Fruit fly (Drosophila melanogaster) whole organism: ENCODE data around the gene fu.

Experiments
- CG8478 ChIP-seq: fragments of >200 bp; optimal IDR thresholded peaks from 2 replicates; lab custom pipeline; 2018; ENCODE audit warnings: inconsistent platforms
- Dll ChIP-seq: fragments of >200 bp; optimal IDR thresholded peaks from 2 replicates; lab custom pipeline; 2017
- EcR ChIP-seq, 2 experiments: fragments of >200 bp; optimal IDR thresholded peaks; 2 replicates each; lab custom pipeline; 2017; ENCODE audit warnings: missing biosample characterization in 2 of 2, missing genetic modification characterization in 2 of 2, missing genetic modification reagents in 2 of 2
- pan ChIP-seq: fragments of >200 bp; optimal IDR thresholded peaks from 2 replicates; lab custom pipeline; 2017
- psq ChIP-seq: fragments of >200 bp; optimal IDR thresholded peaks from 2 replicates; lab custom pipeline; 2017
- usp ChIP-seq: fragments of >200 bp; optimal IDR thresholded peaks from 2 replicates; lab custom pipeline; 2017; ENCODE audit warnings: missing biosample characterization, missing genetic modification characterization, mixed read lengths

The fu gene

DNA sequence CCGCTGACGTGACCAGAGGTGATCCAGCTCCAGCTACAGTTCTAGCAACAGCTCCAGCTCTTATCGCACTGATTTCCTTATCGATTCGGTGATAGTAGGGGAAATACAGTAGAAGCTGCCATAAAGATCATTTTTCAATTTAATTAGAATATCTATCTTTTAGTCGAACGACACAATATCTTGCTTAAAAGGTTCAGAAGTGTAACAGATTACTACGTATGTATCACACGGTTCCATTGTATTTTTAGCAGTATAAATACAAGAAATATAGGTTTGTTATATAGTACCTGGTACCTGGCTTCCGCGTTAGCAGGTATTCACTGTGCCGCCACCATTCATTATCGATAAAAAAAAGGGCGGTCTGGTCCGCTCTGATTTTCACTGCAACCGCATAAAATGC lies 12.7 kb upstream of the fu start:
- no peak for TF ChIP-seq Dll
- TF ChIP-seq CG8478 (lab: Kevin White, UChicago), result no peak
- no peak for TF ChIP-seq psq (lab: Kevin White, UChicago)
- TF ChIP-seq pan (lab: Kevin White, UChicago), result no peak
- no peak for TF ChIP-seq EcR (GFP tag; optimal IDR thresholded peaks at IDR 0.05; lab: Kevin White, UChicago)
- TF ChIP-seq usp (GFP tag; lab: Kevin White, UChicago), result no peak

DNA sequence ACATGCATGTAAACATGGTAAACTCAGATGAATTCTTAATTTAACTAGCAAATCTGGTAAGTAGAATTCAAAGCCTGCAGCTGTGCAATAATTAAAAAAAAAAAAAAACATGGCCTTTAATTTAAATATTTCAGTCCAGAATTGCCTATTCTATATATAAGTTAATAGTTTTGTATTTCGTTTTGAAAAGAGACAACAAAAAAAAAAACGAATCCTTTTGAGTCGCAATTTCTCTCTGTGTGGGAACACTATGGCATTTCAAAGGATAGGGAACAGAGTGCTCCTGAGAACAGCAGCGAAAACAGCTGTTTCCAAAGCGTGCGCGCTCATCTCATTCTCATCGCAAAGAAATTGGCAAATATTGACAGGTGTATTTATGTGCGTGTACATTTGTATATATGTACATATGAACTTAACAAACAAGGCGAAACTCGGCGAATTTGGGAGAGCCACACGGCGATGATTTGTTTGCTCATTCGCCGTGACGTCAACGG lies 11.8 kb upstream of the fu start:
- no peak for TF ChIP-seq usp (GFP tag; lab: Kevin White, UChicago)
- TF ChIP-seq CG8478 (lab: Kevin White, UChicago), result no peak
- no peak for TF ChIP-seq Dll
- TF ChIP-seq pan (lab: Kevin White, UChicago), result no peak
- no peak for TF ChIP-seq EcR (GFP tag; optimal IDR thresholded peaks at IDR 0.05; lab: Kevin White, UChicago)

dm6 chrX:18646855-18647699 lies 10.5 kb upstream of the fu start, which contains the start of gene Rip11:
Gene Rip11, minus strand, starts transcription at chrX:18647648.
- TF ChIP-seq usp (GFP tag; lab: Kevin White, UChicago) (no peak), psq (lab: Kevin White, UChicago) (no peak), EcR (GFP tag; optimal IDR thresholded peaks at IDR 0.05; lab: Kevin White, UChicago) (no peak), Dll (no peak), CG8478 (lab: Kevin White, UChicago) (no peak), pan (lab: Kevin White, UChicago) (no peak)

dm6 chrX:18647961-18648360 lies 9.6 kb upstream of the fu start, which contains the start of gene Nup35:
Gene Nup35, plus strand, starts transcription at chrX:18648182.
- TF ChIP-seq CG8478 (lab: Kevin White, UChicago), result no peak
- no peak for TF ChIP-seq pan (lab: Kevin White, UChicago)
- TF ChIP-seq EcR (GFP tag; optimal IDR thresholded peaks at IDR 0.05; lab: Kevin White, UChicago), result no peak
- TF ChIP-seq Dll, result no peak
- TF ChIP-seq usp (GFP tag; lab: Kevin White, UChicago), result no peak
- no peak for TF ChIP-seq psq (lab: Kevin White, UChicago)

dm6 chrX:18650252-18650651 lies 7.3 kb upstream of the fu start, which contains the start of gene Hou:
Gene Hou, minus strand, starts transcription at chrX:18650444.
- TF ChIP-seq psq (lab: Kevin White, UChicago), result no peak
- no peak for TF ChIP-seq pan (lab: Kevin White, UChicago)
- TF ChIP-seq Dll, result no peak
- no peak for TF ChIP-seq EcR (GFP tag; optimal IDR thresholded peaks at IDR 0.05; lab: Kevin White, UChicago)
- TF ChIP-seq CG8478 (lab: Kevin White, UChicago), result no peak
- no peak for TF ChIP-seq usp (GFP tag; lab: Kevin White, UChicago)

DNA sequence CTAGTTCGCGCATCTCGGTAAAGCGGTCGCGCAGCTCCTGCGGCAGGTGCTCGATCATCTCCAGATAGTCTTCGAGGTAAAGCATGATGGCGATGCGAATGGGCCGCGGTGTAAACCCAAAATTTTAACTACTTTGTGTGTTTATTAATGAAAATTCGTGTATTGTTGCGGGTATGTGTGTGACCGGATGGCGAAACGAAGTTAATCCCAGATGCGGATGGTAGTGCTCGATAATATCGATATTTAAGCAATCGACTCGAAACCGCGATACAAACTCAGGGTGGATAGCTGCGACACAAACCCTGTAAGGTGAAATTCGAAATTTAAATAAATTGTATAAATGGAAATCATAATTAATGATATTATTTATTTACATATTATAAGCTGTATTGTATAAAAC lies 4.7 kb upstream of the fu start, which contains the start of gene Ing3:
Ing3 (minus strand) TSS at position 213 of the 400 bp plus-strand sequence.
- TF ChIP-seq psq (lab: Kevin White, UChicago) (no peak), Dll (no peak), usp (GFP tag; lab: Kevin White, UChicago) (no peak)

dm6 chrX:18657012-18657411 lies 543 bp upstream of the fu start, which contains the start of gene CG6659:
Gene CG6659, minus strand, starts transcription at chrX:18657286.
- TF ChIP-seq Dll, result no peak

DNA sequence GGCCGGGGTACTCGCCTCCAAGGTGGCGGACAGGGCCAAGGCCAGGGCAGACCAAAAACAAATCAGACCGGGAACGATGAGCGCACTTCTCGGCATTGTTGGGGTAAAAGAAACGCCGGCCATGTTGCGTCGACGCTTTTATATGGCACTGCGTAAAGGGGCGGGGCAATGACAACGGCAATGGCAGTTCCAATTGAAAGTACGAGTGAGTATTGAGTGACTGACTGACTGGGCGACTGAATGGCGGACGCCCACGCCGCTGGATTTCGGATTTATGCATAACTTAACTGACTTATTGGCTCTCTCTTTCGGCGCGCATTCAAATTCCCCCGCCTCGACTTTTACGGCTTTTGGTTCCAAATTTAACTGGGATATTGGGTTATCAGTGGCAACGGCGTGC lies 4.5 kb downstream of the fu start, which contains the start of gene CG6696:
CG6696 (minus strand) TSS at position 101 of the 400 bp plus-strand sequence.
- no peak for TF ChIP-seq psq (lab: Kevin White, UChicago)
- TF ChIP-seq Dll, result no peak
- no peak for TF ChIP-seq EcR (GFP tag; optimal IDR thresholded peaks at IDR 0.05; lab: Kevin White, UChicago)
- no peak for TF ChIP-seq CG8478 (lab: Kevin White, UChicago)
- no peak for TF ChIP-seq usp (GFP tag; lab: Kevin White, UChicago)
- TF ChIP-seq pan (lab: Kevin White, UChicago), result no peak

dm6 chrX:18663362-18663761 lies 5.8 kb downstream of the fu start:
- no peak for TF ChIP-seq Dll

- TF ChIP-seq Dll, result no peak
- TF ChIP-seq CG8478 (lab: Kevin White, UChicago), result no peak
- no peak for TF ChIP-seq psq (lab: Kevin White, UChicago)
- TF ChIP-seq pan (lab: Kevin White, UChicago), result no peak
- no peak for TF ChIP-seq EcR (GFP tag; optimal IDR thresholded peaks at IDR 0.05; lab: Kevin White, UChicago)
- TF ChIP-seq usp (GFP tag; lab: Kevin White, UChicago), result no peak
Observed at dm6 chrX:18665715-18666267, 8.2 kb downstream of the fu start.

DNA sequence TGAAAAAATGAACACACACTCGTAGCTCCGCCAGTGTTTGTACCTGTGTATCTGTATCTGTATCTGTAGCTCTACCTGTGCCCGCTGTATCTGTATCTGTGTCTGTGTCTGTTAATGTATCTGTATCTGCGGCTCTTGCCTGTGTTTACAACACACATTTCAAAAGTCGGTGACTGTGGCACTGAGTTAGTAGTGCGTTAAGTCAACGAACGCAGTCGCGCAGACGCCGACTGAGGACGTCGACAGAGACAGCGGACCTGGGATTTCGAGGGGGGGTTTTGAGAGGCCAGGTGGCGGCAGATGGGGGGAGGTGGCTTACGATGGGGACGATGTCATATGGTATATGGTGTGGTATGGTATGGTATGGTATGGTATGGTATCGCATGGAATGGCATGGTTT lies 10.7 kb downstream of the fu start:
- TF ChIP-seq usp (GFP tag; lab: Kevin White, UChicago) (no peak), Dll (no peak), psq (lab: Kevin White, UChicago) (no peak), pan (lab: Kevin White, UChicago) (no peak), EcR (GFP tag; optimal IDR thresholded peaks at IDR 0.05; lab: Kevin White, UChicago) (no peak), CG8478 (lab: Kevin White, UChicago) (no peak)
